Worm (Caenorhabditis elegans) whole organism, mixed stage, embryonic: Measurements from ENCODE around the gene F47D12.7.

ENCODE experiments used
- M03D4.4 ChIP-seq: sonication (generic microtip); optimal IDR thresholded peaks from 2 replicates; lab custom pipeline; 2017; ENCODE audit warnings: mild to moderate bottlenecking, missing genetic modification characterization, missing compliant biosample characterization
- bed-3 ChIP-seq: fragments of 200-800 bp; sonication (Bioruptor generic); optimal IDR thresholded peaks from 3 replicates; lab custom pipeline; 2018; ENCODE audit warnings: mild to moderate bottlenecking, missing genetic modification characterization, moderate library complexity, missing compliant biosample characterization
- cnd-1 ChIP-seq: fragments of 200-800 bp; sonication (Bioruptor generic); optimal IDR thresholded peaks from 2 replicates; lab custom pipeline; 2018; ENCODE audit warnings: mild to moderate bottlenecking, missing genetic modification characterization, missing compliant biosample characterization
- ham-2 ChIP-seq: fragments of 200-800 bp; sonication (Bioruptor generic); optimal IDR thresholded peaks from 2 replicates; lab custom pipeline; 2018; ENCODE audit warnings: mild to moderate bottlenecking, missing genetic modification characterization, missing compliant biosample characterization
- mab-5 ChIP-seq: fragments of 150-350 bp; optimal IDR thresholded peaks from 2 replicates; lab custom pipeline; 2014; ENCODE audit warnings: missing biosample characterization, missing genetic modification characterization
- mep-1 ChIP-seq: fragments of 150-350 bp; optimal IDR thresholded peaks from 2 replicates; lab custom pipeline; 2017; ENCODE audit warnings: missing biosample characterization, missing genetic modification reagents, missing genetic modification characterization, inconsistent platforms
- mls-2 ChIP-seq: sonication (generic microtip); optimal IDR thresholded peaks from 2 replicates; lab custom pipeline; 2016; ENCODE audit warnings: mild to moderate bottlenecking, missing genetic modification characterization, moderate library complexity, missing compliant biosample characterization
- nhr-76 ChIP-seq: sonication (generic microtip); optimal IDR thresholded peaks from 2 replicates; lab custom pipeline; 2017; ENCODE audit warnings: missing biosample characterization, missing genetic modification characterization
- snpc-4 ChIP-seq: fragments of 150-350 bp; optimal IDR thresholded peaks from 2 replicates; lab custom pipeline; 2014; ENCODE audit warnings: missing biosample characterization, missing genetic modification characterization
- sptf-1 ChIP-seq: sonication (generic microtip); optimal IDR thresholded peaks from 2 replicates; lab custom pipeline; 2017; ENCODE audit warnings: mild to moderate bottlenecking, missing genetic modification characterization, moderate library complexity, missing compliant biosample characterization
- unc-120 ChIP-seq: sonication (generic microtip); optimal IDR thresholded peaks from 2 replicates; lab custom pipeline; 2017; ENCODE audit warnings: missing genetic modification characterization, missing compliant biosample characterization; ENCODE audit not compliant: poor library complexity, severe bottlenecking
- zip-8 ChIP-seq: fragments of 150-350 bp; optimal IDR thresholded peaks from 2 replicates; lab custom pipeline; 2014; ENCODE audit warnings: missing biosample characterization, missing genetic modification characterization

The F47D12.7 gene

DNA sequence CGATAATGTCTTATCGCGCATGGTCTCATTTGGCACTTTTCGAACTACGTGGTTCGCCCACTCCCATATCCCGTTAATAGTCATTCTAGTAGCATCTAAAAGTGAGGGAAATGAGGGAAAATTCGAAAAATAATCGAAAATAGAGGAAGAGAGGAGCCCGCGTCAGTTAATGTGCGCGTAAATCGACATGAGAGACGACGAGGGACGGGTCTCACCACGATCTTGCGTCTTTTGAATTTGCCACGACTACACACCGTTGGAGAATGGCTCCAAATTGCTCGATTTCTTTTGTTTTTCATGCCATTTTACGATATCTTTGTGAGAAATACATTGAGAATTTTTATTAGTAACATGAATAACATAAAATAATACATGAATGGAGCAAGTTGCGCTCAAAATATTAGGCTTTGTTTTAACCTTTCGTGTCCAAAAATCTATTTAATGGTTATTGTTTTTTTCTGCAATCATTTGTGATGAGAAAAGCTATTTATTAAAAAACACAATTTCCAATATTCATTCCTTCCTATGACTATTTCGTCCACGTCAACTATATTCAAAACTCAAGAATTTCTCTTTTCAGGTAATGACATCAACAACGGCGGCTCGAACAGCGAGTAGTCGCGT, 47.6 kb downstream of the F47D12.7 start, which contains the start of the genes gen-1 and stt-3:
Gene gen-1, minus strand, starts transcription at position 95 of the 624 bp plus-strand sequence.
Gene stt-3, plus strand, starts transcription at position 574 of the 624 bp plus-strand sequence.
- TF ChIP-seq sptf-1 (tag; lab: Kevin White, UChicago) = no peak
- no peak for TF ChIP-seq ham-2 (GFP tag; lab: Kevin White, UChicago)
- TF ChIP-seq mep-1 (tag; lab: Kevin White, UChicago) = peak; percentile 54

DNA sequence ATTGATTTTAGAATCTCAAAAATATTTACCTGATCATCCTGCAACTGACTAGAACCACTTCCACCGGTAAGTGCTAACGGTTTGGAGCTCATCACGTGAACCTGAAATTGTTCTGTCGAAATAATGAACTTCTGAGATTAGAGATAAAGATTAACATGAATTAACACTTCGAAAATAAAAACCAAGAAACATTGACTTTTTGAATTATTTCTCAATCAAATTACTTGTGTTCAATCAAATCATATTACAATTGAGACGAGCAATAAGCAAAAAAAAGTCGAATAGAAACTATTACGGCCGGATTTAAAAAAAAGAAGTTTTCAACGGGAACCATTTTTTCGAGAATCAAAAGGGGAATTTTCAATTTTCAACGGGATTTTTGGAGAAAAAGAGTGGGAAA, 50.1 kb downstream of the F47D12.7 start, which contains the start of gene bcas-2:
Gene bcas-2, minus strand, starts transcription at position 101 of the 400 bp plus-strand sequence.
- TF ChIP-seq nhr-76 (tag; lab: Kevin White, UChicago) = no peak
- no peak for TF ChIP-seq mep-1 (tag; lab: Kevin White, UChicago)
- no peak for TF ChIP-seq mab-5 (tag; lab: Kevin White, UChicago)
- TF ChIP-seq M03D4.4 (tag; lab: Kevin White, UChicago) = no peak
- no peak for TF ChIP-seq snpc-4 (tag; lab: Kevin White, UChicago)
- TF ChIP-seq zip-8 = no peak
- no peak for TF ChIP-seq bed-3 (GFP tag; lab: Kevin White, UChicago)
- TF ChIP-seq cnd-1 (tag; lab: Kevin White, UChicago) = no peak
- TF ChIP-seq mls-2 (tag; lab: Kevin White, UChicago) = no peak
- no peak for TF ChIP-seq unc-120 (tag; lab: Kevin White, UChicago)
- TF ChIP-seq, all 35 proteins: peak for 0
